Fruit fly (Drosophila melanogaster): ENCODE data around the gene dos.

Gene dos

dm6 chr3L:2552116-2552843 is 36.9 kb upstream of the dos start (continued):
- no peak for TF ChIP-seq ftz-f1 (GFP tag; optimal IDR thresholded peaks at IDR 0.05)
- TF ChIP-seq CG10209 (GFP tag; optimal IDR thresholded peaks at IDR 0.05), result peak; percentile 69
- TF ChIP-seq CG10654 (GFP tag; optimal IDR thresholded peaks at IDR 0.05), result peak; percentile 59
- peak; percentile 50; the same call in 1 of the 3 replicates for TF ChIP-seq so (GFP tag; IDR thresholded peaks at IDR 0.05)
- TF ChIP-seq CG18476 (GFP tag; optimal IDR thresholded peaks at IDR 0.05), result peak; percentile 57
- TF ChIP-seq Atf3 (GFP tag; optimal IDR thresholded peaks at IDR 0.05), result peak; percentile 32
- peak; percentile 68 for TF ChIP-seq grau (tag; optimal IDR thresholded peaks at IDR 0.05)
- TF ChIP-seq h (optimal IDR thresholded peaks at IDR 0.05), result no peak
- TF ChIP-seq bowl (GFP tag; IDR thresholded peaks at IDR 0.05), result no peak
- TF ChIP-seq Dfd (GFP tag; optimal IDR thresholded peaks at IDR 0.05), result no peak
- no peak for TF ChIP-seq cg (GFP tag; optimal IDR thresholded peaks at IDR 0.05)
- TF ChIP-seq eyg (GFP tag; optimal IDR thresholded peaks at IDR 0.05), result peak; percentile 10
- no peak for TF ChIP-seq Poxn (GFP tag; IDR thresholded peaks at IDR 0.05)
- peak; percentile 72 for TF ChIP-seq CG17359 (tag; optimal IDR thresholded peaks at IDR 0.05)
- TF ChIP-seq CG1024 (GFP tag; IDR thresholded peaks at IDR 0.05), result peak; percentile 47; the same call in 1 of the 2 replicates
- no peak for TF ChIP-seq lov (optimal IDR thresholded peaks at IDR 0.05)
- no peak for TF ChIP-seq lov (GFP tag; IDR thresholded peaks at IDR 0.05)
- TF ChIP-seq gro (GFP tag; optimal IDR thresholded peaks at IDR 0.05), result no peak
- TF ChIP-seq H2.0 (GFP tag; IDR thresholded peaks at IDR 0.05), result peak; percentile 38; the same call in 1 of the 2 replicates
- peak; percentile 32 for TF ChIP-seq CG7987 (GFP tag; optimal IDR thresholded peaks at IDR 0.05)
- TF ChIP-seq jumu (GFP tag; optimal IDR thresholded peaks at IDR 0.05), result peak; percentile 55
- TF ChIP-seq dpn (GFP tag; optimal IDR thresholded peaks at IDR 0.05), result peak; percentile 41 to 63
- TF ChIP-seq CG5245 (GFP tag; optimal IDR thresholded peaks at IDR 0.05), result peak; percentile 33
- no peak for TF ChIP-seq CG14014 (GFP tag; IDR thresholded peaks at IDR 0.05)
- peak; percentile 63; the same call in 1 of the 2 replicates for TF ChIP-seq Ptx1 (GFP tag; IDR thresholded peaks at IDR 0.05)
- peak; percentile 45 for TF ChIP-seq CG12942 (GFP tag; optimal IDR thresholded peaks at IDR 0.05)
- TF ChIP-seq Oli (tag; optimal IDR thresholded peaks at IDR 0.05), result peak; percentile 73
- TF ChIP-seq CG16813 (GFP tag; IDR thresholded peaks at IDR 0.05; ENCODE audit: partially characterized antibody), result no peak
- peak; percentile 94 for TF ChIP-seq Med (GFP tag)
- peak; percentile 64; the same call in 1 of the 4 replicates for TF ChIP-seq chinmo (GFP tag; IDR thresholded peaks at IDR 0.05; ENCODE audit: partially characterized antibody)
- peak; percentile 52 for TF ChIP-seq Atf-2 (GFP tag; optimal IDR thresholded peaks at IDR 0.05)
- TF ChIP-seq sr (GFP tag; IDR thresholded peaks at IDR 0.05), result no peak
- TF ChIP-seq CG31441 (GFP tag; IDR thresholded peaks at IDR 0.05), result peak; percentile 83; the same call in 1 of the 2 replicates
- peak; percentile 6 for TF ChIP-seq CG5180 (GFP tag; optimal IDR thresholded peaks at IDR 0.05)
- TF ChIP-seq Sin3A (optimal IDR thresholded peaks at IDR 0.05), result no peak
- no peak for TF ChIP-seq CG9215 (GFP tag; IDR thresholded peaks at IDR 0.05)
- TF ChIP-seq lab (GFP tag; optimal IDR thresholded peaks at IDR 0.05), result peak; percentile 73
- no peak for TF ChIP-seq kni (GFP tag; optimal IDR thresholded peaks at IDR 0.05)
- TF ChIP-seq CG8478 (optimal IDR thresholded peaks at IDR 0.05), result no peak
- no peak for TF ChIP-seq CG3163 (GFP tag; optimal IDR thresholded peaks at IDR 0.05)
- TF ChIP-seq Dip3 (GFP tag; optimal IDR thresholded peaks at IDR 0.05), result peak; percentile 34
- peak; percentile 60 for TF ChIP-seq CG12071 (GFP tag; optimal IDR thresholded peaks at IDR 0.05)
- TF ChIP-seq Eip74EF (GFP tag; optimal IDR thresholded peaks at IDR 0.05), result peak in 1 of 2 experiments; percentile 42
- no peak for TF ChIP-seq CG6272 (GFP tag; IDR thresholded peaks at IDR 0.05)
- TF ChIP-seq her (GFP tag; optimal IDR thresholded peaks at IDR 0.05), result peak; percentile 14
- no peak for TF ChIP-seq zen2 (GFP tag; IDR thresholded peaks at IDR 0.05; ENCODE audit: partially characterized antibody)
- TF ChIP-seq Mrtf (GFP tag; IDR thresholded peaks at IDR 0.05), result no peak
- TF ChIP-seq pan (optimal IDR thresholded peaks at IDR 0.05), result no peak
- TF ChIP-seq pan (GFP tag; optimal IDR thresholded peaks at IDR 0.05 in 1 of 2, IDR thresholded peaks at IDR 0.05 in 1 of 2), result peak in 1 of 2 experiments; percentile 64
- no peak for TF ChIP-seq zfh2 (GFP tag; optimal IDR thresholded peaks at IDR 0.05)
- TF ChIP-seq pho (GFP tag; optimal IDR thresholded peaks at IDR 0.05), result peak; percentile 34
